Worm (Caenorhabditis elegans): Measurements from ENCODE around the gene xrn-1.

ce11 chrII:14052204-14052603 lies 16.5 kb upstream of the xrn-1 start, which contains the start of gene daf-5:
- TF ChIP-seq pqm-1 (tag; optimal IDR thresholded peaks at IDR 0.05) (no peak), nhr-77 (tag; optimal IDR thresholded peaks at IDR 0.05) (no peak), ztf-4 (tag; optimal IDR thresholded peaks at IDR 0.05) (no peak), nhr-12 (tag; optimal IDR thresholded peaks at IDR 0.05) (no peak), lin-15B (tag; optimal IDR thresholded peaks at IDR 0.05) (no peak), ama-1 (optimal IDR thresholded peaks at IDR 0.05) (no peak), nhr-28 (tag; optimal IDR thresholded peaks at IDR 0.05) (no peak), unc-62 (GFP tag; optimal IDR thresholded peaks at IDR 0.05) (no peak), unc-39 (tag; optimal IDR thresholded peaks at IDR 0.05) (no peak), snpc-4 (tag; optimal IDR thresholded peaks at IDR 0.05) (no peak), mdl-1 (tag; optimal IDR thresholded peaks at IDR 0.05) (no peak), daf-12 (tag; optimal IDR thresholded peaks at IDR 0.05) (no peak)

Measured in whole organism, L3 larva.